Worm (Caenorhabditis elegans) whole organism, early embryonic: ENCODE measurements around the gene T04H1.5.

Source experiments
- ama-1 ChIP-seq: fragments of 150-350 bp; optimal IDR thresholded peaks from 2 replicates; lab custom pipeline; 2014
- flt-1 ChIP-seq: fragments of 200-800 bp; sonication (Bioruptor generic); IDR thresholded peaks from 2 replicates; pipeline ENCODE4 v1.3.6; 2022; ENCODE audit warnings: missing genetic modification characterization, missing compliant biosample characterization
- sea-1 ChIP-seq: fragments of 200-800 bp; sonication (Bioruptor generic); conservative IDR thresholded peaks from 2 replicates; pipeline ENCODE4 v1.3.6; 2022; ENCODE audit warnings: missing genetic modification characterization, missing compliant biosample characterization

DNA sequence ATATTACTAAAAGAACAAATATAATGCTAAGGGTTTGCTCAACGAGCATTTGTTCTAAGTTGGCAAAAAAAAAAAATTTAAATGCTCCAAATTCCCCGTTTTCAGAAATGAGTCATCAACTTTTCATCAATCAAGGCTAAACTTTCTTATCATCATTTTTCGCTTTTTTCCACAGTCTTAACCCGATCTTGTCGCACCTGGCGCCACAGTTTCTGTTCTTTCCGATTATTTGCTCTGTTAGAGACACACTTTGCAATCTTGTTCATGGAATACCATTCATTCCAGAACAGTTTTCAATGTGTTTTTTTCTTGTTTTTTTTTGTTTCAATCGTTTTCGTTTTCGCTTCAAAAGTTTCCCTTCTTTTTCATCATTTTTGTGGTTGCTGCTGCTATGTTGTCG, 47.0 kb downstream of the T04H1.5 start:
- TF ChIP-seq ama-1 (no peak), flt-1 (GFP tag; lab: Robert Waterston, UW) (no peak), sea-1 (no peak)
